Fruit fly (Drosophila melanogaster) whole organism, embryonic: Measurements from ENCODE around the gene Sp7.

Source experiments
- Atf6 ChIP-seq: fragments of 200-800 bp; sonication (Bioruptor generic); IDR thresholded peaks from 2 replicates; pipeline ENCODE4 v1.3.6; 2022; ENCODE audit warnings: missing biosample characterization, missing genetic modification characterization
- CG10147 ChIP-seq: fragments of 200-800 bp; sonication (Bioruptor generic); optimal IDR thresholded peaks from 2 replicates; lab custom pipeline; 2019; ENCODE audit warnings: missing biosample characterization, mild to moderate bottlenecking, missing genetic modification characterization, moderate library complexity
- CG1024 ChIP-seq: fragments of 200-800 bp; sonication (Bioruptor generic); IDR thresholded peaks from 2 replicates; pipeline ENCODE4 v1.3.6; 2022; ENCODE audit warnings: missing biosample characterization, missing genetic modification characterization
- CG10431 ChIP-seq: fragments of 200-800 bp; sonication (Bioruptor generic); optimal IDR thresholded peaks from 3 replicates; lab custom pipeline; 2018; ENCODE audit warnings: missing biosample characterization, mild to moderate bottlenecking, missing genetic modification characterization
- CG11093 ChIP-seq: fragments of 200-800 bp; sonication (Bioruptor generic); IDR thresholded peaks from 3 replicates; pipeline ENCODE4 v1.3.6; 2022; ENCODE audit warnings: missing biosample characterization, missing genetic modification characterization
- CG11398 ChIP-seq: fragments of 200-800 bp; sonication (Bioruptor generic); optimal IDR thresholded peaks from 2 replicates; lab custom pipeline; 2016; ENCODE audit warnings: missing biosample characterization, missing genetic modification characterization
- CG12071 ChIP-seq: fragments of 200-800 bp; sonication (Bioruptor generic); optimal IDR thresholded peaks from 3 replicates; lab custom pipeline; 2018; ENCODE audit warnings: missing biosample characterization, mild to moderate bottlenecking, missing genetic modification characterization
- CG13424 ChIP-seq: fragments of 200-800 bp; sonication (Bioruptor generic); optimal IDR thresholded peaks from 2 replicates; lab custom pipeline; 2019; ENCODE audit warnings: missing biosample characterization, mild to moderate bottlenecking, missing genetic modification characterization, moderate library complexity
- CG14441 ChIP-seq: fragments of 200-800 bp; sonication (Bioruptor generic); IDR thresholded peaks from 2 replicates; pipeline ENCODE4 v1.3.6; 2022; ENCODE audit warnings: missing biosample characterization, missing genetic modification characterization
- CG17385 ChIP-seq: fragments of 200-800 bp; sonication (Bioruptor generic); optimal IDR thresholded peaks from 3 replicates; lab custom pipeline; 2018; ENCODE audit warnings: missing biosample characterization, mild to moderate bottlenecking, missing genetic modification characterization
- CG1792 ChIP-seq: fragments of 200-800 bp; sonication (Bioruptor generic); optimal IDR thresholded peaks from 2 replicates; lab custom pipeline; 2016; ENCODE audit warnings: missing biosample characterization, missing genetic modification characterization
- CG2129 ChIP-seq: fragments of 200-800 bp; sonication (Bioruptor generic); IDR thresholded peaks from 2 replicates; pipeline ENCODE4 v1.3.6; 2022; ENCODE audit warnings: missing biosample characterization, missing genetic modification characterization; ENCODE audit not compliant: partially characterized antibody
- CG2875 ChIP-seq: fragments of 200-800 bp; sonication (Bioruptor generic); optimal IDR thresholded peaks from 2 replicates; lab custom pipeline; 2017; ENCODE audit warnings: missing biosample characterization, mild to moderate bottlenecking, missing genetic modification characterization, missing genetic modification reagents
- CG34422 ChIP-seq: fragments of 200-800 bp; sonication (Bioruptor generic); IDR thresholded peaks from 3 replicates; pipeline ENCODE4 v1.3.6; 2022; ENCODE audit warnings: missing biosample characterization, missing genetic modification characterization
- CG6854 ChIP-seq: fragments of 200-800 bp; sonication (Bioruptor generic); optimal IDR thresholded peaks from 3 replicates; lab custom pipeline; 2017; ENCODE audit warnings: missing biosample characterization, mild to moderate bottlenecking, missing genetic modification characterization
- Drgx ChIP-seq: fragments of 200-800 bp; sonication (Bioruptor generic); IDR thresholded peaks from 2 replicates; pipeline ENCODE4 v1.3.6; 2022; ENCODE audit warnings: missing biosample characterization, missing genetic modification characterization
- Fer1 ChIP-seq: fragments of 200-800 bp; sonication (Bioruptor generic); optimal IDR thresholded peaks from 2 replicates; lab custom pipeline; 2017; ENCODE audit warnings: missing biosample characterization, mild to moderate bottlenecking, missing genetic modification characterization
- Fer2 ChIP-seq: fragments of 200-800 bp; sonication (Bioruptor generic); optimal IDR thresholded peaks from 2 replicates; lab custom pipeline; 2018; ENCODE audit warnings: missing biosample characterization, mild to moderate bottlenecking, missing genetic modification characterization, moderate library complexity
- Gsc ChIP-seq: fragments of 200-800 bp; sonication (Bioruptor generic); IDR thresholded peaks from 2 replicates; pipeline ENCODE4 v1.3.6; 2022; ENCODE audit warnings: missing biosample characterization, missing genetic modification characterization
- Hand ChIP-seq: fragments of 200-800 bp; sonication (Bioruptor generic); optimal IDR thresholded peaks from 2 replicates; lab custom pipeline; 2017; ENCODE audit warnings: mild to moderate bottlenecking, missing biosample characterization, missing genetic modification reagents, missing genetic modification characterization
- Jarid2 ChIP-seq: fragments of 200-800 bp; sonication (Bioruptor generic); optimal IDR thresholded peaks from 3 replicates; lab custom pipeline; 2017; ENCODE audit warnings: mild to moderate bottlenecking, missing biosample characterization, missing genetic modification reagents, missing genetic modification characterization
- Lhr ChIP-seq: fragments of 200-800 bp; sonication (Bioruptor generic); optimal IDR thresholded peaks from 3 replicates; lab custom pipeline; 2017; ENCODE audit warnings: mild to moderate bottlenecking, missing biosample characterization, missing genetic modification reagents, missing genetic modification characterization
- Med ChIP-seq: fragments of 200-800 bp; sonication (Bioruptor generic); peaks from one replicate; lab custom pipeline; 2016; ENCODE audit warnings: missing biosample characterization, missing genetic modification characterization, mild to moderate bottlenecking, inconsistent platforms, moderate library complexity
- Myb ChIP-seq: fragments of 200-800 bp; sonication (Bioruptor generic); optimal IDR thresholded peaks from 2 replicates; lab custom pipeline; 2016; ENCODE audit warnings: missing biosample characterization, missing genetic modification characterization
- Nf-YB ChIP-seq: fragments of 200-800 bp; sonication (Bioruptor generic); optimal IDR thresholded peaks from 3 replicates; lab custom pipeline; 2019; ENCODE audit warnings: missing biosample characterization, mild to moderate bottlenecking, missing genetic modification characterization, moderate library complexity
- NfI ChIP-seq: fragments of 200-800 bp; sonication (Bioruptor generic); optimal IDR thresholded peaks from 3 replicates; lab custom pipeline; 2018; ENCODE audit warnings: missing biosample characterization, mild to moderate bottlenecking, missing genetic modification characterization, moderate library complexity
- Scr ChIP-seq: fragments of 200-800 bp; sonication (Bioruptor generic); IDR thresholded peaks from 2 replicates; pipeline ENCODE4 v1.3.6; 2022; ENCODE audit warnings: missing biosample characterization, missing genetic modification characterization; ENCODE audit not compliant: partially characterized antibody
- Sox100B ChIP-seq: fragments of 200-800 bp; sonication (Bioruptor generic); optimal IDR thresholded peaks from 3 replicates; lab custom pipeline; 2018; ENCODE audit warnings: missing biosample characterization, mild to moderate bottlenecking, missing genetic modification characterization
- Usf ChIP-seq: fragments of 200-800 bp; sonication (Bioruptor generic); optimal IDR thresholded peaks from 2 replicates; lab custom pipeline; 2017; ENCODE audit warnings: missing genotype, missing biosample characterization, missing genetic modification characterization
- ara ChIP-seq: fragments of 200-800 bp; sonication (Bioruptor generic); IDR thresholded peaks from 2 replicates; pipeline ENCODE4 v1.3.6; 2022; ENCODE audit warnings: missing biosample characterization, missing genetic modification characterization
- bcd ChIP-seq: fragments of 200-800 bp; sonication (Bioruptor generic); optimal IDR thresholded peaks from 2 replicates; lab custom pipeline; 2017; ENCODE audit warnings: missing biosample characterization, mild to moderate bottlenecking, missing genetic modification characterization
- chif ChIP-seq, 2 experiments: fragments of 200-800 bp; sonication (Bioruptor generic); optimal IDR thresholded peaks; 3 replicates each; lab custom pipeline; 2016; ENCODE audit warnings: missing biosample characterization in 2 of 2, missing genetic modification characterization in 2 of 2
- gfzf ChIP-seq: fragments of 200-800 bp; sonication (Bioruptor generic); optimal IDR thresholded peaks from 2 replicates; lab custom pipeline; 2016; ENCODE audit warnings: missing biosample characterization, mild to moderate bottlenecking, missing genetic modification characterization, moderate library complexity
- grau ChIP-seq: fragments of 200-800 bp; optimal IDR thresholded peaks from 3 replicates; lab custom pipeline; 2019; ENCODE audit warnings: missing biosample characterization, mild to moderate bottlenecking, missing genetic modification characterization, moderate library complexity
- gsb-n ChIP-seq: fragments of 200-800 bp; sonication (Bioruptor generic); optimal IDR thresholded peaks from 3 replicates; lab custom pipeline; 2018; ENCODE audit warnings: missing biosample characterization, mild to moderate bottlenecking, missing genetic modification characterization
- hb ChIP-seq: fragments of 200-800 bp; sonication (Bioruptor generic); IDR thresholded peaks from 3 replicates; pipeline ENCODE4 v1.3.6; 2022; ENCODE audit warnings: missing biosample characterization, missing genetic modification characterization; ENCODE audit not compliant: partially characterized antibody
- kay ChIP-seq: fragments of 200-800 bp; sonication (Bioruptor generic); optimal IDR thresholded peaks from 2 replicates; lab custom pipeline; 2016; ENCODE audit warnings: missing biosample characterization, missing genetic modification characterization
- nom ChIP-seq: fragments of 200-800 bp; sonication (Bioruptor generic); optimal IDR thresholded peaks from 2 replicates; lab custom pipeline; 2017; ENCODE audit warnings: missing biosample characterization, missing genetic modification characterization, mild to moderate bottlenecking, moderate library complexity, missing genetic modification reagents
- oc ChIP-seq: fragments of 200-800 bp; sonication (Bioruptor generic); optimal IDR thresholded peaks from 2 replicates; lab custom pipeline; 2018; ENCODE audit warnings: missing biosample characterization, mild to moderate bottlenecking, missing genetic modification characterization, moderate library complexity
- ro ChIP-seq: fragments of 200-800 bp; sonication (Bioruptor generic); IDR thresholded peaks from 2 replicates; pipeline ENCODE4 v1.3.6; 2022; ENCODE audit warnings: missing biosample characterization, missing genetic modification characterization
- row ChIP-seq: fragments of 200-800 bp; sonication (Bioruptor generic); IDR thresholded peaks from 3 replicates; pipeline ENCODE4 v1.3.6; 2022; ENCODE audit warnings: missing biosample characterization, missing genetic modification characterization
- sens ChIP-seq: fragments of 200-800 bp; sonication (Bioruptor generic); peaks from one replicate; lab custom pipeline; 2016; ENCODE audit warnings: missing biosample characterization, missing genetic modification characterization
- sim ChIP-seq: fragments of 200-800 bp; sonication (Bioruptor generic); IDR thresholded peaks from 2 replicates; pipeline ENCODE4 v1.3.6; 2022; ENCODE audit warnings: missing biosample characterization, missing genetic modification characterization
- sob ChIP-seq: fragments of 200-800 bp; sonication (Bioruptor generic); IDR thresholded peaks from 2 replicates; pipeline ENCODE4 v1.3.6; 2022; ENCODE audit warnings: missing biosample characterization, missing genetic modification characterization
- stwl ChIP-seq: fragments of 200-800 bp; sonication (Bioruptor generic); optimal IDR thresholded peaks from 3 replicates; lab custom pipeline; 2018; ENCODE audit warnings: missing biosample characterization, mild to moderate bottlenecking, missing genetic modification characterization, moderate library complexity
- tgo ChIP-seq: fragments of 200-800 bp; sonication (Bioruptor generic); IDR thresholded peaks from 3 replicates; pipeline ENCODE4 v1.3.6; 2022; ENCODE audit warnings: missing biosample characterization, missing genetic modification characterization
- twi ChIP-seq: fragments of 200-800 bp; optimal IDR thresholded peaks from 2 replicates; lab custom pipeline; 2019; ENCODE audit warnings: missing biosample characterization, mild to moderate bottlenecking, missing genetic modification characterization, moderate library complexity
- unc-4 ChIP-seq: fragments of 200-800 bp; sonication (Bioruptor generic); IDR thresholded peaks from 2 replicates; pipeline ENCODE4 v1.3.6; 2022; ENCODE audit warnings: missing biosample characterization, missing genetic modification characterization; ENCODE audit not compliant: partially characterized antibody
- unpg ChIP-seq: fragments of 200-800 bp; sonication (Bioruptor generic); optimal IDR thresholded peaks from 3 replicates; lab custom pipeline; 2018; ENCODE audit warnings: missing biosample characterization, mild to moderate bottlenecking, missing genetic modification characterization, moderate library complexity
- wek ChIP-seq: fragments of 200-800 bp; sonication (Bioruptor generic); optimal IDR thresholded peaks from 3 replicates; lab custom pipeline; 2018; ENCODE audit warnings: missing biosample characterization, mild to moderate bottlenecking, missing genetic modification characterization, moderate library complexity
- z ChIP-seq: fragments of 200-800 bp; sonication (Bioruptor generic); IDR thresholded peaks from 3 replicates; pipeline ENCODE4 v1.3.6; 2022; ENCODE audit warnings: missing biosample characterization, missing genetic modification characterization

The Sp7 gene

DNA sequence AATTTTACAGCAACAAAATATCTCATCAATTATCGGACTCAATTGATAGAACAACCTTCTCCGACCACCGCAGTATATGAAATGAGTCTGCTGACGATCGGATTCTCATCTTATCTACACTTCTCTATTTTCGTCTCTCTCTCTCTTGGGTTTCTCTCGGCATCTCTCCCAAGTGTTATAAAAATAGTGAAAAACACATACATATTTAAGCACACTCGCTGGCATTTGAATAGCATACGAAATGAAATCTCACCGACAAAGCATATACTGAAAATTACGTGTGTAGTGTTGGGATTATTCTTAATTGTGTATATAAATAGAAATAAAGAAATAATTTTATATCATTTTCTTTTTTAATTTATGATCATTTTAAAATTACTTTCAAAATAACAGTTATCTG is 9.6 kb upstream of the Sp7 start, which contains the start of gene pyd3 (continued):
- no peak for TF ChIP-seq CG12071 (GFP tag; lab: Kevin White, UChicago)
- no peak for TF ChIP-seq z
- TF ChIP-seq NfI (GFP tag; lab: Kevin White, UChicago), result no peak
- no peak for TF ChIP-seq twi (tag; lab: Kevin White, UChicago)
- TF ChIP-seq Med (GFP tag; lab: Kevin White, UChicago), result no peak
- TF ChIP-seq Sox100B (GFP tag; lab: Kevin White, UChicago), result peak; percentile 20
- no peak for TF ChIP-seq chif (GFP tag; optimal IDR thresholded peaks at IDR 0.05; lab: Kevin White, UChicago)
- TF ChIP-seq CG11093, result no peak
- TF ChIP-seq wek (GFP tag; lab: Kevin White, UChicago), result no peak
- TF ChIP-seq bcd, result no peak
- no peak for TF ChIP-seq CG2129 (GFP tag; lab: Robert Waterston, UW)
- TF ChIP-seq CG17385 (GFP tag; lab: Kevin White, UChicago), result no peak
- TF ChIP-seq Hand, result no peak
- no peak for TF ChIP-seq Usf (GFP tag; lab: Kevin White, UChicago)
- peak; percentile 56 for TF ChIP-seq grau (tag; lab: Kevin White, UChicago)
- TF ChIP-seq unc-4 (GFP tag; lab: Robert Waterston, UW), result no peak
- no peak for TF ChIP-seq Scr (GFP tag; lab: Robert Waterston, UW)
- TF ChIP-seq Nf-YB, result no peak
- peak; percentile 72 for TF ChIP-seq row (GFP tag; lab: Robert Waterston, UW)
- no peak for TF ChIP-seq Fer1 (GFP tag; lab: Kevin White, UChicago)
- TF ChIP-seq sim (GFP tag; lab: Robert Waterston, UW), result no peak
- TF ChIP-seq CG6854 (GFP tag; lab: Kevin White, UChicago), result no peak
- no peak for TF ChIP-seq Myb (GFP tag; lab: Kevin White, UChicago)
- peak; percentile 33; the same call in 1 of the 3 replicates for TF ChIP-seq tgo (GFP tag; lab: Robert Waterston, UW)
- TF ChIP-seq CG2875 (GFP tag; lab: Kevin White, UChicago), result no peak
- no peak for TF ChIP-seq Drgx (GFP tag; lab: Robert Waterston, UW)
- peak; percentile 31 for TF ChIP-seq stwl
- no peak for TF ChIP-seq kay (GFP tag; lab: Kevin White, UChicago)
- no peak for TF ChIP-seq Gsc
- no peak for TF ChIP-seq CG11398 (GFP tag; lab: Kevin White, UChicago)
- peak; percentile 47 for TF ChIP-seq sens (GFP tag; lab: Kevin White, UChicago)
- peak; percentile 15 for TF ChIP-seq CG13424 (tag; lab: Kevin White, UChicago)
- no peak for TF ChIP-seq CG34422
- TF ChIP-seq Fer2 (tag; lab: Kevin White, UChicago), result no peak
- TF ChIP-seq Atf6 (GFP tag; lab: Robert Waterston, UW), result no peak
- peak; percentile 54 for TF ChIP-seq unpg
- TF ChIP-seq sob, result no peak
- TF ChIP-seq ro, result no peak
- no peak for TF ChIP-seq ara (GFP tag; lab: Robert Waterston, UW)
- no peak for TF ChIP-seq CG1792 (GFP tag; lab: Kevin White, UChicago)
- no peak for TF ChIP-seq CG10147 (GFP tag; lab: Kevin White, UChicago)
- TF ChIP-seq gsb-n, result no peak
- no peak for TF ChIP-seq CG10431 (GFP tag; lab: Kevin White, UChicago)
- no peak for TF ChIP-seq hb (GFP tag; lab: Robert Waterston, UW)
- no peak for TF ChIP-seq CG1024 (GFP tag; lab: Robert Waterston, UW)
- no peak for TF ChIP-seq gfzf (GFP tag; lab: Kevin White, UChicago)
- TF ChIP-seq nom, result no peak
- no peak for TF ChIP-seq Lhr
- no peak for TF ChIP-seq oc (tag; lab: Kevin White, UChicago)
- TF ChIP-seq CG14441, result no peak
- TF ChIP-seq Jarid2 (GFP tag; lab: Kevin White, UChicago), result peak; percentile 49
